Worm (Caenorhabditis elegans) whole organism, early embryonic: ENCODE results near the gene skpo-1.

Experiments used
- ama-1 ChIP-seq: fragments of 150-350 bp; optimal IDR thresholded peaks from 2 replicates; lab custom pipeline; 2014
- hmbx-1 ChIP-seq: sonication (generic microtip); optimal IDR thresholded peaks from 2 replicates; lab custom pipeline; 2016; ENCODE audit warnings: mild to moderate bottlenecking, missing genetic modification characterization, missing compliant biosample characterization

- TF ChIP-seq ama-1 (no peak), hmbx-1 (tag; lab: Kevin White, UChicago) (no peak)
Observed at ce11 chrII:8392215-8392614, 12.4 kb downstream of the skpo-1 start.
